Worm (Caenorhabditis elegans): ENCODE data around the gene sdz-33.
A peak's percentile ranks its signal among the peaks of the same experiment; 100 is the strongest.

sdz-33 gene

DNA sequence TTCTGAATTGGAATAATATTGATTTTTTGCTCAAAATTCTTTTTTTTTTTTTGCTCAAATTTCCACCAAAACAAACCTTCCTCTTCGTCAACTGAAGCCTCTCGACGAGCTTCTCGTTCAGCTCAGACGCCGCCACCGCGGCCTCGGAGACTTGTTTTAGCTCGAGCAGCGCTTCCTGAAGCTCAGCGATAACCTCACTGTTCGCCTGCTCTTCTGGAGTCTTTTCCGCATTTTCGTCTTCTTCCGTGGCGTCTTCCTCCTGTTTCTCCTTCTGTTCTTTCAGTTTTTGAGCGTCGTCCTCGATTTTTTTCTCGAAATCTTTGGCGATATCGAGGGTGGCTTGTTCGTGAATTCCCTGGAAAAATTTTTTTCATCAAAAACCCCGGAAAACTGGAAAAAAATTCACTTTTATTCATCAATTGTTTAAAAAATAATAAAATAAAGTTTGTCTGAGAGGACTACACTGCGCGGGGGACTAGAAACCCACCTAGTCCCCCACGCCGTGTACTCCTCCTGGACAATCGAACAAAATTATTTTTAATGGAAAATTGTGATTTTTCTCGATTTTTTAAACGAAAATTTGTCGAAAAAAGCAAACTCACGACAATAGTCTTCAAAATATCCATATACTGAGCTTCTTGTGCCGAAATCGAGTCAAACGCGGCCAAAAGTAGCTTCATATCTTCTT is 38.9 kb downstream of the sdz-33 start:
- TF ChIP-seq ceh-13 (GFP tag; optimal IDR thresholded peaks at IDR 0.05) (no peak), hnd-1 (tag; optimal IDR thresholded peaks at IDR 0.05) (no peak), ets-7 (tag; optimal IDR thresholded peaks at IDR 0.05) (peak; percentile 44), tra-4 (tag; optimal IDR thresholded peaks at IDR 0.05) (peak; percentile 2), pes-1 (GFP tag; IDR thresholded peaks at IDR 0.05) (peak; percentile 80), scrt-1 (GFP tag; IDR thresholded peaks at IDR 0.05) (no peak), ceh-36 (tag; optimal IDR thresholded peaks at IDR 0.05) (no peak), B0310.2 (tag; optimal IDR thresholded peaks at IDR 0.05) (peak; percentile 35), sea-1 (GFP tag; conservative IDR thresholded peaks at IDR 0.05) (peak; percentile 64; the same call in 1 of the 2 replicates), ama-1 (optimal IDR thresholded peaks at IDR 0.05) (no peak), flt-1 (GFP tag; IDR thresholded peaks at IDR 0.05) (peak; percentile 53; the same call in 1 of the 2 replicates), hmg-4 (GFP tag; optimal IDR thresholded peaks at IDR 0.05) (no peak), aly-1 (tag; optimal IDR thresholded peaks at IDR 0.05) (no peak), hmbx-1 (tag; optimal IDR thresholded peaks at IDR 0.05) (peak; percentile 12), tbx-37 (GFP tag; conservative IDR thresholded peaks at IDR 0.05) (peak; percentile 87), tbx-11 (GFP tag; IDR thresholded peaks at IDR 0.05) (0 out of 2 replicates have a peak, but pooled peaks have one; percentile 28), F13C5.2 (tag; optimal IDR thresholded peaks at IDR 0.05) (no peak)

ce11 chrIII:11946973-11947372 is 39.7 kb downstream of the sdz-33 start, which contains the start of gene Y56A3A.7:
Gene Y56A3A.7 (minus strand): TSS chrIII:11947019.
- no peak for TF ChIP-seq aly-1 (tag; optimal IDR thresholded peaks at IDR 0.05)
- TF ChIP-seq tra-4 (tag; optimal IDR thresholded peaks at IDR 0.05), result no peak
- TF ChIP-seq B0310.2 (tag; optimal IDR thresholded peaks at IDR 0.05), result no peak
- TF ChIP-seq sea-1 (GFP tag; conservative IDR thresholded peaks at IDR 0.05), result no peak
- no peak for TF ChIP-seq tbx-11 (GFP tag; IDR thresholded peaks at IDR 0.05)
- no peak for TF ChIP-seq hmbx-1 (tag; optimal IDR thresholded peaks at IDR 0.05)
- TF ChIP-seq hnd-1 (tag; optimal IDR thresholded peaks at IDR 0.05), result no peak
- TF ChIP-seq ets-7 (tag; optimal IDR thresholded peaks at IDR 0.05), result no peak
- TF ChIP-seq hmg-4 (GFP tag; optimal IDR thresholded peaks at IDR 0.05), result no peak
- no peak for TF ChIP-seq pes-1 (GFP tag; IDR thresholded peaks at IDR 0.05)
- TF ChIP-seq ceh-36 (tag; optimal IDR thresholded peaks at IDR 0.05), result no peak
- TF ChIP-seq tbx-37 (GFP tag; conservative IDR thresholded peaks at IDR 0.05), result no peak
- TF ChIP-seq F13C5.2 (tag; optimal IDR thresholded peaks at IDR 0.05), result no peak
- TF ChIP-seq ama-1 (optimal IDR thresholded peaks at IDR 0.05), result no peak
- no peak for TF ChIP-seq ceh-13 (GFP tag; optimal IDR thresholded peaks at IDR 0.05)
- TF ChIP-seq scrt-1 (GFP tag; IDR thresholded peaks at IDR 0.05), result no peak
- no peak for TF ChIP-seq flt-1 (GFP tag; IDR thresholded peaks at IDR 0.05)

- TF ChIP-seq pes-1 (GFP tag; IDR thresholded peaks at IDR 0.05), result no peak
- no peak for TF ChIP-seq scrt-1 (GFP tag; IDR thresholded peaks at IDR 0.05)
- TF ChIP-seq hmg-4 (GFP tag; optimal IDR thresholded peaks at IDR 0.05), result peak; percentile 1
Measured at ce11 chrIII:11947527-11947926, 40.2 kb downstream of the sdz-33 start.

ce11 chrIII:11948437-11948836 is 41.2 kb downstream of the sdz-33 start:
- no peak for TF ChIP-seq ceh-36 (tag; optimal IDR thresholded peaks at IDR 0.05)
- no peak for TF ChIP-seq ets-7 (tag; optimal IDR thresholded peaks at IDR 0.05)
- TF ChIP-seq tbx-37 (GFP tag; conservative IDR thresholded peaks at IDR 0.05), result no peak
- no peak for TF ChIP-seq tbx-11 (GFP tag; IDR thresholded peaks at IDR 0.05)
- TF ChIP-seq hmbx-1 (tag; optimal IDR thresholded peaks at IDR 0.05), result no peak

ce11 chrIII:11949276-11949879 is 42.1 kb downstream of the sdz-33 start:
- TF ChIP-seq tra-4 (tag; optimal IDR thresholded peaks at IDR 0.05) (no peak), pes-1 (GFP tag; IDR thresholded peaks at IDR 0.05) (no peak), ets-7 (tag; optimal IDR thresholded peaks at IDR 0.05) (no peak), B0310.2 (tag; optimal IDR thresholded peaks at IDR 0.05) (no peak)

DNA sequence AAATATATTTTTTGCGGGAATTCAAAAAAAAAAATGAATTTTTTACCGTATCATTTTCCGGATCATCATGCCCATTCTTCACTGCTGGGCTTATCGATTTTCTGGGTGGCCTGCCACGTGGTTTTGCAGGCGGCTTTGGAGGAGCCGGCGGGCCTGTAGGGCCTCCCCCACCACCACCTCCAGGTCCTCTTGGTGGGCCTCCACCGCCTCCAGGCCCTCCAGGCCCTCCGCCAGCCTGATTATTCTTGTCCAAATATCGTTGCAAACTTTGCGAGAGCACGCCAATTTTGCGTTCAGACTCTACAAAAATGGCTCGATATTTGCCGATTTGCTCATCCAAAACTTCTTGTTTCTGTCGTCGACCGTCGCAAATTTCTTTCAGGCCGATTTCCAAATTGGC is 43.8 kb downstream of the sdz-33 start:
- TF ChIP-seq scrt-1 (GFP tag; IDR thresholded peaks at IDR 0.05) (no peak), flt-1 (GFP tag; IDR thresholded peaks at IDR 0.05) (no peak), ets-7 (tag; optimal IDR thresholded peaks at IDR 0.05) (no peak), ama-1 (optimal IDR thresholded peaks at IDR 0.05) (no peak), ceh-13 (GFP tag; optimal IDR thresholded peaks at IDR 0.05) (no peak), tbx-11 (GFP tag; IDR thresholded peaks at IDR 0.05) (no peak), hnd-1 (tag; optimal IDR thresholded peaks at IDR 0.05) (no peak), pes-1 (GFP tag; IDR thresholded peaks at IDR 0.05) (no peak), tra-4 (tag; optimal IDR thresholded peaks at IDR 0.05) (no peak), hmg-4 (GFP tag; optimal IDR thresholded peaks at IDR 0.05) (no peak), sea-1 (GFP tag; conservative IDR thresholded peaks at IDR 0.05) (no peak), F13C5.2 (tag; optimal IDR thresholded peaks at IDR 0.05) (no peak), aly-1 (tag; optimal IDR thresholded peaks at IDR 0.05) (no peak)

ce11 chrIII:11954150-11954549 is 46.9 kb downstream of the sdz-33 start:
- TF ChIP-seq B0310.2 (tag; optimal IDR thresholded peaks at IDR 0.05), result no peak
- TF ChIP-seq tbx-37 (GFP tag; conservative IDR thresholded peaks at IDR 0.05), result no peak
- no peak for TF ChIP-seq flt-1 (GFP tag; IDR thresholded peaks at IDR 0.05)
- no peak for TF ChIP-seq ama-1 (optimal IDR thresholded peaks at IDR 0.05)
- no peak for TF ChIP-seq hnd-1 (tag; optimal IDR thresholded peaks at IDR 0.05)
- TF ChIP-seq aly-1 (tag; optimal IDR thresholded peaks at IDR 0.05), result no peak
- no peak for TF ChIP-seq F13C5.2 (tag; optimal IDR thresholded peaks at IDR 0.05)
- TF ChIP-seq tbx-11 (GFP tag; IDR thresholded peaks at IDR 0.05), result no peak
- TF ChIP-seq pes-1 (GFP tag; IDR thresholded peaks at IDR 0.05), result no peak
- TF ChIP-seq ets-7 (tag; optimal IDR thresholded peaks at IDR 0.05), result no peak
- TF ChIP-seq scrt-1 (GFP tag; IDR thresholded peaks at IDR 0.05), result no peak
- no peak for TF ChIP-seq hmg-4 (GFP tag; optimal IDR thresholded peaks at IDR 0.05)
- TF ChIP-seq ceh-36 (tag; optimal IDR thresholded peaks at IDR 0.05), result no peak
- TF ChIP-seq sea-1 (GFP tag; conservative IDR thresholded peaks at IDR 0.05), result no peak
- no peak for TF ChIP-seq hmbx-1 (tag; optimal IDR thresholded peaks at IDR 0.05)

Data from whole organism, early embryonic.